Fruit fly (Drosophila melanogaster) S2 (cell line): ENCODE data around the gene Rev1.
A peak's percentile ranks its signal among the peaks of the same experiment; 100 is the strongest.

ENCODE experiments used
- CG8478 ChIP-seq: fragments of >200 bp; optimal IDR thresholded peaks from 2 replicates; lab custom pipeline; 2018
- CTCF ChIP-seq, 2 experiments: fragments of >200 bp; optimal IDR thresholded peaks; 2 replicates each; lab custom pipeline; 2018

Rev1 gene

DNA sequence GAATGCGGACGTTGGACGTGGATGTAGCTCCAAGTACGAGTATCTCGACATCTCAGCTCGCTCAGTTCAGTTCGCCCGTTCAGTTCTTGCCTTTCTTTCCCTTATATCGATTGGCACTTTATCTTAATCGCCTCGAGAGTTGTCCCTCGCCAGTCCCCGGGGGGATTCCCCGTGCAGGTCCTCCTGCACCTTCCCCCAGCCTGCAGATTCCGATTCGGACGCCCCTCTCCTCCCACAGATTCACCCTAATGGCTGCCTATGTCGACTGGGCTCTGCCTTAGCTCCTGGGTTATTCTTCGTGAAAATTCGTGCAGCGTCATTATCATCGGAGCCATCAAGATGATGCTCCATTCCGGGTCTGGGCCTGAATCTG is 42.9 kb downstream of the Rev1 start:
- TF ChIP-seq CTCF (optimal IDR thresholded peaks at IDR 0.05; lab: Kevin White, UChicago) = no peak
- no peak for TF ChIP-seq CG8478 (lab: Kevin White, UChicago)

DNA sequence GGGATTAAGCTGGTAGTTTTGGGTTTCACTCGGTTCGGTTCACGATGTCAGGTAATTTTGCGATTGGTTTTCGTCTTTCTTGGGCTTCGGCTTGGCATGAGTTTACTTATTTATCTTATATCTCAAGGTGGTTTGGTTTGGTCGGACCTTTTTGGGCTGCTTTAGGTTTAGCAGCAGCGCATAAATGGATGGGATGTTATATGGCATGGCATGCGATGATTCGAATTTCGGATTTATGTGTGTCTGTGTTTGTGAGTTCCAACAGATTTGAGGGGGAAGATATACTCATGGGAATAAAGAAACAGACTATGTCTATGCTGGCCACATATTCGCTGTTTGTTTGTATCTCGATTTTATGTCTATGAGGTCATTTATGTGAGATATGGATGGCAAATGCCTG is 43.6 kb downstream of the Rev1 start:
- TF ChIP-seq CTCF (optimal IDR thresholded peaks at IDR 0.05; lab: Kevin White, UChicago) (no peak), CG8478 (lab: Kevin White, UChicago) (no peak)

DNA sequence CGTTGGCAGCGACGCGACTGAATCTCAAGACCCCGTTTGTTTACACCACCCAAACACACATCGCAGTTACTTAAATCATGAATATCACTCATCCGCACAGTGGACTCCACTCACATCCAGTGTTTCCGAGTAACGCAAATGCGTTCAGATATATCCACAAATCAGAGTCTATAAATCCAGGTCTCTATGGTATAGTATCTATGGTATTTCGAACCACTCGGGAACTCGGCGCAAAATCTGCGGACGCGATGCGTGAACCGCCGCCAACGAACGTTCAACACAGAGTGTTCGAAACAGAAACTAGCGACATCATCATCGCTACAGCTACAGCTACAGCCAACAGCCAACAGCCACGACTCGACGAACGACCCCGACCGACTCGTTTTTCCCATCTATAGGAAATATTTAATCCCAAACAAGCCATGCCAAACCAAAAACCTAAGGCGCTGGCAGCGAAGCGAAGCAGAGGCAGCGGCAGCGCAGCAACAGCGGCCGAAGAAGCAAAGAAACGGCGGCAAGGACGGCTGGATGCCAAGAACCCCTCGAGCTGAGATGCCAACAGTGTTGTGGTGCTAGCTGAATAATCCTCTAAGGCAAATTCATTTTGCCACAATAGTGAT is 44.7 kb downstream of the Rev1 start, which contains the start of gene CG13894:
TSS of gene CG13894 (minus strand) at position 397 of the 620 bp plus-strand sequence.
- TF ChIP-seq CG8478 (lab: Kevin White, UChicago) (no peak), CTCF (optimal IDR thresholded peaks at IDR 0.05; lab: Kevin White, UChicago) (peak in 1 of 2 experiments; percentile 0)

DNA sequence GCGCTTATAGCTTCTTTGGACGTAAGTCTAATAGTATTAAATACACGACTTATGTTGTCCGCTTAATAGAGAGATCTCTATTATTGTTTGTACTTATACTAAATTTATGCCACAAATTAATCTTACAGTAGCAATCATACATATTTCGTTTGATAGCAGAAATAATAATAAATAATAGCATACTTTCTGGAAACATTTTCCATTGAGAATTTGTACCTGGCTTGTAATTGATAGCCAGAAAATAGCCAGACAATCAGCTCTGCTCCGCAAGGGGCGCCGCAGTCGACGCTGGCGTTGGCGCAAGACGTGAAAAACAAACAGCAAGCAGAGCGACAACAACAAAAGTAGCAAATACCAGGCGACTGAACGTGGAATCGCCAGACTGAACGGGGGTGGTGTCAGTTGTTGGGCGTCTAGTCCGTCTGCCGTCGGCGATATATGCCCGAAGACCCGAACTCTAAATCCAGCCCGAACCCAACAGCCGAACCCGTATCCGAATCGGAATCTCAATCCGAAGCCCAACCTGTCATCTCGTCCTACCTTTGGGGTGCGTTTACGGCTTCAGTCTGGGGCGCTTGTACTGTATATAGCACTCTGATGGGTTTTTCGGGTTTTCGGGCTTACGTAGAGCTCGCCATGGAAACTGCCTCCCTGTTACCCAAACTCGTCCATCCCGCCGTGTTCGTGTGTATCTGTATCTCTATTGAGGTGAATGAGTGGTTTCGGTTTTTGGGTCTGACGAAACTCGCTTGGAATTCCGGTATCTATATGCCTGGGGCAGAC is 45.4 kb downstream of the Rev1 start:
- TF ChIP-seq CTCF (optimal IDR thresholded peaks at IDR 0.05; lab: Kevin White, UChicago) (no peak), CG8478 (lab: Kevin White, UChicago) (no peak)

DNA sequence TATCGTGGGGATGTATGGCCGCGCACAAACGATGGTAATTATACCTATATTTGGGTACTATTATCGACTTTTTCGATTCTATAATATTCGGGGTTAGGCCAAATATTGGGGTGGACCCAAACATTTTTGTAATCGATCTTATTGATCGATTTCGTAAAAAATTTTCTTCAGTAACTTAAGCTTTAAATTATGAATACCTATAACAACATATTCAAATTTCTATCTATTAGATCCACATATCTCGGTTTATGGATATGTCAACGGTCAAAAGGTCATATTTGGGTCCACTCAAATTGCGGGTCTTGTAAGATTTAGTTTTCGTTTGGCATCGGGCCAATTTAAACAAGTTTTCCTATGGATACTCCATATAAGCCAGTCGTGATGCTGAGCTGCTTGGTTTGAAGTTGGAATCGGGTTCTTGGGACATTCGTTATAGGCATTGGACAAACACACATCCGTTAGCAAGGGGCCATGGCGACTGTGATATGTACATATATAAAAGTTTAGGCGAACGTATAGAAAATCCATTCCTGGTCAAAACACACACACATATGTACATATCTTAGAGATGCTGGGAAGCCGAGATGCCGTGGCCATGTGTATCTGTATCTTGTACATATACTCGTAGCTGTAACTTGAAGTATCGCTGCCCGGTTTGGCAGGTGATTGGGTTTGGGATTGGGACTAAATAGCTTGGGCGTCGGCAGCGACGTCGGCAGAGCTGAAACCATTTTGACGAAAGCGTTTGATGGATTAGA is 46.2 kb downstream of the Rev1 start:
- TF ChIP-seq CTCF (optimal IDR thresholded peaks at IDR 0.05; lab: Kevin White, UChicago) (no peak), CG8478 (lab: Kevin White, UChicago) (no peak)

DNA sequence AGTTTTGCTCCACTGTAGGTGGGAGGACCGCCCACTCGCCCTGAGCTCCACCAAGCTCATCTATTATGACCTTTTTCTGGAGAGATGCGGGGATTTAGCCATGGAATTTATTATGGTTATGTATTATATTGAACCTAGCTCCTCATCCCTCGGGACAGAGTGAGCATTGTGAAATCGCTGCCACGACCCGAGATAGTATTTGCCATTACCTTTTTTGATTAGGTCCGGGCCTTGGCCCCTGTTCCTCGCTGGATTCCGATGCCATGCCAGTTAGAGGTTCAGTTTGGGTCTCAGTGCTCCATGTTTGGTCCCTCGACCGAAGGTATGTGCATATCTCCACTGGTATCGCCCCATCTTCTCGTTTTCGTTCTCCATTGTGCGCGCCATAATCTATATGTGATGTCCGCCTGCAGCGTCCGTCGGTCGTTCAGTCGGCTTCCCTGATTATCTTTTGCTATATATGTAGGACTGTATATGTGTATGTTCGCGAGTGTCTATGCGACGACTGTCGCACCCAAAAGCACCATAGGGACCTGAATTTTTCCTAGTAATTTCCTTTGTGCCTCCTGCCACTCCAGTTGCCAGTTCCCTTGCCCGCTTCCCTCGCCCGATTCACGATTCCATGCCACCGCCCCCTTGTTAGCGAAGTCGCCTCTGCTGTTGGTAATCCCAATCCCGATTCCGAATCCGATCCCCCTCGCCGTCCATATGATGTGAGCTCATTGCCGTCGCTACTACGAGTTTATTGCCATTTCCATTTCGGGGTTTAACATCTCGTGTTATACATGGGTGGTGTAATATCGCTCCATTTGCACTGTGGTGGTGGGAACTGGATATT is 47.9 kb downstream of the Rev1 start:
- TF ChIP-seq CTCF (optimal IDR thresholded peaks at IDR 0.05; lab: Kevin White, UChicago) (no peak), CG8478 (lab: Kevin White, UChicago) (no peak)

DNA sequence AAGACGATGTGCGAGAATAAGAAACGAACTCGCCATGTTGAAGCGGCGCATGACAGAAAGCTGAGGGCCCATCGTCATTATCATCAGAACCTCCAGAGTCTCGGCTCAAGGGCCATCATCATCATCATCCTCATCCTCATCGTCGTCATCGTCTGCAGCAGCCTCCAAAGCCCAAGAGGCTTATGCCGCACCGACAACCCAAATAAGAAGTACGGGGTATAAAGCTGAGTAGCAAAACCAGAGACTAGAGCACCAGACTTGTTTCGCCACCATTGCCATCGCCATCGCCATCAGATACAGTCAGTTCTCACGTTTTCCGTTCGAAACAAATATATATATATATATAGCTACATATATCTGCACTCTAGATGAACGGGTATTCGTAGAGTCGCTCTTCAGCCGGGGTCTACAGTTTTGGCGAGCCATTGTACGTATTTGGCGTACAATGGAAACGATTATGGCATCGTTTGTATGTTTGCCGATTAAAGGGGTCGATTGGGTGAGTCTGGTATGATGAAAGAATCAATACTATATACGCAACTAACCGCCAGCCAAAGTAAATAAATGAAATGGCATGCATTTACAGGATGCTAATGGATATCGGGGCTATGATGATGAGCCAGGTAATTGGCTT is 49.1 kb downstream of the Rev1 start:
- TF ChIP-seq CG8478 (lab: Kevin White, UChicago) = no peak
- TF ChIP-seq CTCF (optimal IDR thresholded peaks at IDR 0.05; lab: Kevin White, UChicago) = no peak

DNA sequence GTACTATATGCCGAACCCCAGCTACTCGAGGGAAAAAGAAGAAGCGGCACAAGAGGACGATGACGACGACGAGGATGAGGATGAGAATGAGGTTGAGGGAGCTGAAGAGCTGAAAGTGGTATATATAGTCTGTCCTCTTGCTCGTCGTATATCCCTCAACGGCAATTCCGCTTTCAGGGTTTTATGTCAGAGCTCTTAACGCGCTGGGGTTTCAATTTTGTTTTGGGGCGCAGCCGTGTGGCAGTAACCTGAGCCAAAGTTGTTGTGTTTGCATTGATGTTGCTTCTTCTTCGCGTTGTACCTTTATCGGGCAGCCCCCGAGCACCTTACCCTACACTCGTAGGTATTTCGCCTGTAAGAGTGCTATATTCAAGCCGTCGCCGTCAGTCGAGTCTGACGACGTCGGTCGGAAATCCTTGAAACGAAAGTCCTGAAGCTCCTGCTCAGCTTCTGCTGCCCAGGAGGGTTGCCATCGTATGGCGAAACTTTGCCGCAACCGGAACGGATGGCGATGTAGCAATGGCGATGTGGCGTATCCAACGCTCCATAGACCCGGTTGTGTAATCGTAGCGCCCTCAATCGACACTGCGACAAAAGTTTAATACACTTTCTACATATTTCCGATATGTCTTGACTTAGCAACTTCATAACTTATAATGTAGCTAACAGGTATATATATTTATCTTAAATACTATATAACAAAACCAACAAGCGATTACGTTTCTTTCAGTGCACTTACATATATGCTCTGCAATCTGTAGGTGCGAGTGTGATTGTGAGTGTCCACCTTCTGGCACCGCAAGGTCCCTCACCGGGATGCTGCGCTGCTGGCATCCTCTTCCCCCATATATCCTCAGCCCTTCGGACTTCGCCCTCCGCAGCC is 50.7 kb downstream of the Rev1 start:
- TF ChIP-seq CG8478 (lab: Kevin White, UChicago) (no peak), CTCF (optimal IDR thresholded peaks at IDR 0.05; lab: Kevin White, UChicago) (no peak)
